Worm (Caenorhabditis elegans) whole organism, L2 larva: ENCODE results near the gene F23B2.7.

Experiments
- R02D3.7 ChIP-seq: fragments of 150-350 bp; optimal IDR thresholded peaks from 2 replicates; lab custom pipeline; 2014; ENCODE audit warnings: missing biosample characterization, missing genetic modification characterization
- ama-1 ChIP-seq: fragments of 150-350 bp; optimal IDR thresholded peaks from 2 replicates; lab custom pipeline; 2018; ENCODE audit warnings: inconsistent platforms
- ceh-82 ChIP-seq: fragments of 150-350 bp; optimal IDR thresholded peaks from 2 replicates; lab custom pipeline; 2014; ENCODE audit warnings: missing biosample characterization, missing genetic modification characterization
- ztf-1 ChIP-seq: fragments of 200-800 bp; sonication (Bioruptor generic); conservative IDR thresholded peaks from 2 replicates; pipeline ENCODE4 v1.3.6; 2022; ENCODE audit warnings: missing genetic modification characterization, missing compliant biosample characterization
- ztf-11 ChIP-seq: sonication (generic microtip); optimal IDR thresholded peaks from 2 replicates; lab custom pipeline; 2017; ENCODE audit warnings: missing biosample characterization, missing genetic modification characterization

DNA sequence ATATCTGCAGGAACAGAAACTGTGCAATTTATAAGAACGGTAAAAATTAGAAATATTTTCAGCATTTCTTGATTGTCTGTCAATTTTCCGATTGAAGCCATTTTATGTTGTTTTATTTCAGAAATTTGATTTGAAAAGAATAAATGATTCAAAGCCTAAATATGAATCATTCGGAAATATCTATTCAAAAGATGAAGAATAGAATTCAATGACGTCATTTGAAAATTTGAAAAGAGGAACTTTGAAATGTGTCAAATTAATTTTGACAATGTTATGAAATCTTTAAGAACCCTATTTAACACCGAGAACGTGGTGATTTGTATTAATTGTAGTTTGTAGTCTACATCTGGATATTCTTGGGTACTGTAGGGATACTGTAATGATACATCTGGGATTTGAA is 42.2 kb downstream of the F23B2.7 start, which contains the start of gene C46C2.5:
- TF ChIP-seq ztf-11 (tag; lab: Kevin White, UChicago) (no peak), R02D3.7 (tag; lab: Kevin White, UChicago) (no peak), ceh-82 (tag; lab: Kevin White, UChicago) (no peak), ztf-1 (no peak), ama-1 (lab: Kevin White, UChicago) (no peak)
